Worm (Caenorhabditis elegans): ENCODE measurements around the gene ssu-1.

ce11 chrV:20151855-20152254 is 18.8 kb upstream of the ssu-1 start:
- TF ChIP-seq hlh-6 (tag; optimal IDR thresholded peaks at IDR 0.05) (no peak), ceh-6 (GFP tag; optimal IDR thresholded peaks at IDR 0.05) (no peak), sox-4 (tag; optimal IDR thresholded peaks at IDR 0.05) (no peak), npax-4 (tag; optimal IDR thresholded peaks at IDR 0.05) (no peak), ceh-45 (GFP tag; IDR thresholded peaks at IDR 0.05) (no peak)
